Worm (Caenorhabditis elegans) whole organism, L4 larva: ENCODE data around the gene drr-2.
A peak's percentile ranks its signal among the peaks of the same experiment; 100 is the strongest.

Experiments used
- F26F4.8 ChIP-seq: fragments of 200-800 bp; sonication (Bioruptor generic); conservative IDR thresholded peaks from 2 replicates; pipeline ENCODE4 v1.3.6; 2022; ENCODE audit warnings: missing genetic modification characterization, missing compliant biosample characterization
- F37D6.2 ChIP-seq: sonication (generic microtip); optimal IDR thresholded peaks from 2 replicates; lab custom pipeline; 2016; ENCODE audit warnings: mild to moderate bottlenecking, missing genetic modification characterization, missing compliant biosample characterization
- F44E2.7 ChIP-seq: fragments of 200-800 bp; sonication (Bioruptor generic); IDR thresholded peaks from 2 replicates; pipeline ENCODE4 v2.1.2; 2022; ENCODE audit warnings: missing genetic modification characterization, missing compliant biosample characterization
- T20F7.1 ChIP-seq: fragments of 200-800 bp; sonication (Bioruptor generic); optimal IDR thresholded peaks from 2 replicates; lab custom pipeline; 2018; ENCODE audit warnings: mild to moderate bottlenecking, missing genetic modification characterization, missing compliant biosample characterization
- Y105C5A.15 ChIP-seq: fragments of 200-800 bp; sonication (Bioruptor generic); IDR thresholded peaks from 2 replicates; pipeline ENCODE4 v1.3.6; 2022; ENCODE audit warnings: missing genetic modification characterization, missing compliant biosample characterization
- arid-1 ChIP-seq: fragments of 200-800 bp; sonication (Bioruptor generic); conservative IDR thresholded peaks from 2 replicates; pipeline ENCODE4 v1.3.6; 2022; ENCODE audit warnings: missing genetic modification reagents, missing genetic modification characterization, missing compliant biosample characterization
- ceh-62 ChIP-seq: sonication (generic microtip); optimal IDR thresholded peaks from 2 replicates; lab custom pipeline; 2017; ENCODE audit warnings: missing biosample characterization, missing genetic modification characterization
- daf-8 ChIP-seq: fragments of 200-800 bp; sonication (Bioruptor generic); IDR thresholded peaks from 2 replicates; pipeline ENCODE4 v1.3.6; 2022; ENCODE audit warnings: missing genetic modification characterization, missing compliant biosample characterization
- dmd-8 ChIP-seq: fragments of 200-800 bp; sonication (Bioruptor generic); IDR thresholded peaks from 2 replicates; pipeline ENCODE4 v1.3.6; 2022; ENCODE audit warnings: missing genetic modification characterization, missing compliant biosample characterization
- egl-43 ChIP-seq: fragments of 200-800 bp; sonication (Bioruptor generic); IDR thresholded peaks from 2 replicates; pipeline ENCODE4 v1.3.6; 2022; ENCODE audit warnings: missing genetic modification reagents, missing genetic modification characterization, missing compliant biosample characterization
- fos-1 ChIP-seq: fragments of 150-350 bp; optimal IDR thresholded peaks from 2 replicates; lab custom pipeline; 2014; ENCODE audit warnings: missing biosample characterization, missing genetic modification characterization
- hif-1 ChIP-seq, 2 experiments: sonication (generic microtip); optimal IDR thresholded peaks; 2 replicates each; lab custom pipeline; 2016 to 2017; ENCODE audit warnings: missing compliant biosample characterization in 2 of 2, missing genetic modification characterization in 2 of 2, missing genetic modification reagents in 2 of 2, missing genotype in 2 of 2, mild to moderate bottlenecking in 1 of 2
- hlh-30 ChIP-seq: sonication (generic microtip); optimal IDR thresholded peaks from 2 replicates; lab custom pipeline; 2017; ENCODE audit warnings: antibody characterized with exemption, mild to moderate bottlenecking, missing genetic modification characterization, missing compliant biosample characterization; ENCODE audit not compliant: insufficient read depth
- jun-1 ChIP-seq: fragments of 150-350 bp; optimal IDR thresholded peaks from 2 replicates; lab custom pipeline; 2014; ENCODE audit warnings: missing biosample characterization, missing genetic modification reagents, missing genetic modification characterization
- lir-3 ChIP-seq: sonication (generic microtip); optimal IDR thresholded peaks from 2 replicates; lab custom pipeline; 2016; ENCODE audit warnings: mild to moderate bottlenecking, missing genetic modification characterization, missing compliant biosample characterization
- madf-5 ChIP-seq, 2 experiments: fragments of 200-800 bp; sonication (Bioruptor generic); IDR thresholded peaks; 2 replicates each; pipeline ENCODE4 v1.3.6; 2022; ENCODE audit warnings: missing compliant biosample characterization in 2 of 2, missing genetic modification characterization in 2 of 2
- mdt-29 ChIP-seq: fragments of 200-800 bp; sonication (Bioruptor generic); IDR thresholded peaks from 2 replicates; pipeline ENCODE4 v1.3.6; 2022; ENCODE audit warnings: missing genetic modification reagents, missing genetic modification characterization, missing compliant biosample characterization
- mes-2 ChIP-seq: sonication (generic microtip); optimal IDR thresholded peaks from 2 replicates; lab custom pipeline; 2016; ENCODE audit warnings: missing genotype, mild to moderate bottlenecking, missing genetic modification characterization, missing compliant biosample characterization; ENCODE audit not compliant: poor library complexity, severe bottlenecking
- mxl-3 ChIP-seq: fragments of 200-800 bp; sonication (Bioruptor generic); optimal IDR thresholded peaks from 2 replicates; lab custom pipeline; 2018; ENCODE audit warnings: mild to moderate bottlenecking, missing genetic modification characterization, missing compliant biosample characterization
- nhr-10 ChIP-seq: fragments of 150-350 bp; optimal IDR thresholded peaks from 2 replicates; lab custom pipeline; 2014; ENCODE audit warnings: missing biosample characterization, missing genetic modification characterization
- nhr-102 ChIP-seq: sonication (generic microtip); optimal IDR thresholded peaks from 2 replicates; lab custom pipeline; 2016; ENCODE audit warnings: mild to moderate bottlenecking, missing genetic modification characterization, moderate library complexity, missing compliant biosample characterization
- nhr-111 ChIP-seq: fragments of 200-800 bp; sonication (Bioruptor generic); optimal IDR thresholded peaks from 2 replicates; lab custom pipeline; 2018; ENCODE audit warnings: mild to moderate bottlenecking, missing genetic modification characterization, missing compliant biosample characterization
- nhr-28 ChIP-seq: fragments of 150-350 bp; optimal IDR thresholded peaks from 2 replicates; lab custom pipeline; 2014; ENCODE audit warnings: missing biosample characterization, missing genetic modification characterization
- pha-4 ChIP-seq, 2 experiments: fragments of 150-350 bp in 1 of 2; fragments of 200-800 bp in 1 of 2; sonication (Bioruptor generic) in 1 of 2; IDR thresholded peaks in 1 of 2; optimal IDR thresholded peaks in 1 of 2; 2 replicates each; pipeline versions ENCODE4 v1.3.6 to Lab custom; 2014 to 2022; ENCODE audit warnings: missing genetic modification characterization in 2 of 2, missing genetic modification reagents in 2 of 2, missing biosample characterization in 1 of 2, missing compliant biosample characterization in 1 of 2
- set-16 ChIP-seq: fragments of 200-800 bp; sonication (Bioruptor generic); IDR thresholded peaks from 2 replicates; pipeline ENCODE4 v1.3.6; 2022; ENCODE audit warnings: missing genetic modification reagents, missing genetic modification characterization, missing compliant biosample characterization
- skn-1 ChIP-seq: fragments of 150-350 bp; optimal IDR thresholded peaks from 2 replicates; lab custom pipeline; 2014; ENCODE audit warnings: missing biosample characterization, missing genetic modification characterization
- snpc-4 ChIP-seq: fragments of 150-350 bp; optimal IDR thresholded peaks from 2 replicates; lab custom pipeline; 2014; ENCODE audit warnings: missing biosample characterization, missing genetic modification characterization
- spr-1 ChIP-seq: sonication (generic microtip); optimal IDR thresholded peaks from 2 replicates; lab custom pipeline; 2016; ENCODE audit warnings: mild to moderate bottlenecking, missing genetic modification characterization, missing compliant biosample characterization
- spr-3 ChIP-seq: fragments of 200-800 bp; sonication (Bioruptor generic); optimal IDR thresholded peaks from 2 replicates; lab custom pipeline; 2018; ENCODE audit warnings: mild to moderate bottlenecking, missing genetic modification characterization, missing compliant biosample characterization
- tra-1 ChIP-seq: fragments of 200-800 bp; sonication (Bioruptor generic); IDR thresholded peaks from 2 replicates; pipeline ENCODE4 v1.3.6; 2022; ENCODE audit warnings: missing genetic modification reagents, missing genetic modification characterization, missing compliant biosample characterization
- unc-130 ChIP-seq: sonication (generic microtip); optimal IDR thresholded peaks from 2 replicates; lab custom pipeline; 2016; ENCODE audit warnings: missing genetic modification reagents, missing genetic modification characterization, missing compliant biosample characterization
- unc-39 ChIP-seq: sonication (generic microtip); optimal IDR thresholded peaks from 2 replicates; lab custom pipeline; 2017; ENCODE audit warnings: missing biosample characterization, missing genetic modification characterization
- ztf-11 ChIP-seq: fragments of 150-350 bp; optimal IDR thresholded peaks from 2 replicates; lab custom pipeline; 2014; ENCODE audit warnings: missing biosample characterization, missing genetic modification characterization

drr-2 gene

ce11 chrIII:13604834-13605233 lies 38.5 kb downstream of the drr-2 start:
- TF ChIP-seq F44E2.7 (GFP tag; lab: Robert Waterston, UW) (0 out of 2 replicates have a peak, but pooled peaks have one; percentile 63), snpc-4 (no peak), spr-1 (tag; lab: Kevin White, UChicago) (no peak), nhr-10 (no peak), F26F4.8 (GFP tag; lab: Robert Waterston, UW) (0 out of 2 replicates have a peak, but pooled peaks have one; percentile 6), ztf-11 (tag; lab: Kevin White, UChicago) (no peak), hif-1 (tag; optimal IDR thresholded peaks at IDR 0.05; lab: Kevin White, UChicago) (no peak), spr-3 (GFP tag; lab: Kevin White, UChicago) (peak; percentile 57), mdt-29 (GFP tag; lab: Robert Waterston, UW) (no peak), nhr-28 (tag; lab: Kevin White, UChicago) (no peak), nhr-102 (tag; lab: Kevin White, UChicago) (no peak), jun-1 (tag; lab: Kevin White, UChicago) (no peak), pha-4 (GFP tag; IDR thresholded peaks at IDR 0.05; lab: Robert Waterston, UW) (0 out of 2 replicates have a peak, but pooled peaks have one; percentile 13), pha-4 (tag; optimal IDR thresholded peaks at IDR 0.05; lab: Kevin White, UChicago) (no peak), Y105C5A.15 (GFP tag; lab: Robert Waterston, UW) (no peak), fos-1 (no peak), dmd-8 (no peak), egl-43 (GFP tag; lab: Robert Waterston, UW) (peak; percentile 35; the same call in 1 of the 2 replicates), madf-5 (GFP tag; IDR thresholded peaks at IDR 0.05; lab: Robert Waterston, UW) (no peak), unc-39 (no peak), ceh-62 (tag; lab: Kevin White, UChicago) (no peak), mxl-3 (GFP tag; lab: Kevin White, UChicago) (no peak), unc-130 (GFP tag; lab: Kevin White, UChicago) (no peak), skn-1 (tag; lab: Kevin White, UChicago) (no peak), set-16 (peak; percentile 94), lir-3 (no peak), T20F7.1 (GFP tag; lab: Kevin White, UChicago) (no peak), arid-1 (GFP tag; lab: Robert Waterston, UW) (no peak), tra-1 (GFP tag; lab: Robert Waterston, UW) (no peak), nhr-111 (GFP tag; lab: Kevin White, UChicago) (peak; percentile 6), mes-2 (tag; lab: Kevin White, UChicago) (no peak), hlh-30 (no peak)

- no peak for TF ChIP-seq F37D6.2 (tag; lab: Kevin White, UChicago)
- no peak for TF ChIP-seq daf-8
- TF ChIP-seq set-16: peak; percentile 69
Observed at ce11 chrIII:13600254-13600653, 43.1 kb downstream of the drr-2 start.
